Worm (Caenorhabditis elegans): Measurements from ENCODE around the gene K10F12.7.

The K10F12.7 gene

DNA sequence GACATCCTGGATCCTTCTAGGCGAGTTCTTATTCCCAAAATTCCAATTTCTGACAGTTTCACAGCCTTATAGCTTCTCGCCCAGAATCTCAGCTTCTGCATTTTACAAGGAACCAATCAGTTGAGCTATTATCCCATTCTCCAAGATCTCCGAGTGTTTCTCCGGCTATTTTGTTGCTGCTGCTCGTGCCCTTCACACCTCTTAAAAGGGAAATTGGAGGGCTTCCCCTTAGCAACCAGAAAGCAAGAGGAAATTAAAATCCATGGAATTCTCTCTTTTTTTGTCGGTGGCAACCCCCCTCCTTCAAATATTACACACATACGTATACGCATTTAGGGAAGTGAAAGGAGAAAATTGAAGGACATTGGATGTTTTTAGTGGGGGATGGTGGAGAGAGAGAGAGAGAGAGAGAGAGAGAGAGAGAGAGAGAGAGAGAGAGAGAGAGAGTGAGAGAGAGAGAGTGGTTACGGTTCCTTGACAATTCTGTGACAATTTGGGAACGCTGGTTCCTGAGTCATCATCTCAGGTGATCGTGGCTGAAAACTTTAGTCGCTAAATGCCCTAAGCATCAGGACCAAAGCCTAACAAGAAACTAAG, 30.4 kb downstream of the K10F12.7 start:
- TF ChIP-seq unc-62 (GFP tag; optimal IDR thresholded peaks at IDR 0.05): no peak

ce11 chrIII:349511-350165, 32.7 kb downstream of the K10F12.7 start:
- no peak for TF ChIP-seq unc-62 (GFP tag; optimal IDR thresholded peaks at IDR 0.05)

DNA sequence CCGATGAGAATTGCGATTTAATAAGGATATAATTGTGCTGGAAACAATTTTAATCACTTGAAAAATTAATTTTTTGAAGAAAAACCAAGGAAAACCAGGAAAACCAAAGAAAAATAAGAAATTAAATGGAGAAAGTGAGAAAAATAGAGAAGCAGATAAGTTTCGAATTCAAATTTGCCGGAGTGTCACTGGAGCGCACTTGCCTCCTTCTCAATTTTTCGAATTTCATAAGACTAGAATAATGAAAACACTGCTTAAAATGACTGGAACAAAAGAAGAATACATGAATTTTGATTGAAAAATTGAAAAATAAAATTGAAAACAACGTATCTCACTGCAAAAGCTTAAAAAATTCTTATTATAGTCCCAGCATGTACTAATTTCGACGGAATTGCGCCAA, 33.9 kb downstream of the K10F12.7 start:
- no peak for TF ChIP-seq unc-62 (GFP tag; optimal IDR thresholded peaks at IDR 0.05)

DNA sequence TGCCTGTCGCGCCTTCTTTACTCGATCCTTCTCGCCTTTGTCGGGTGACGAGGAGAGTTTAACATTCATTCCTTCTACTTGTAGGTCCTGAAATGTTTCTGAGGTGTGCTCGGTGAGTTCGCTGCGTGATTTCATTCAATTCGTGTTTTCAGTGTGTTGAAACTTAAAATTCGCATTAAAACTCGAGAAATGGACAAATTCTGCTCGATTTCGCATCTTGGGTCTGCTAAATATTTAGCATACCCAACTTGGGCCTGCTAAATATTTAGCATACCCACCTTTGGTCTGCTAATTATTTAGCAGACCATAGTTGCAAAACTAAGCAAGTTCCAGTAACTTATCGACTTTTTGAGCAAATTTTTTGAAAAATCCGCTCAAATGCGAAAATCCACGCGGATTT, 35.0 kb downstream of the K10F12.7 start:
- no peak for TF ChIP-seq unc-62 (GFP tag; optimal IDR thresholded peaks at IDR 0.05)

DNA sequence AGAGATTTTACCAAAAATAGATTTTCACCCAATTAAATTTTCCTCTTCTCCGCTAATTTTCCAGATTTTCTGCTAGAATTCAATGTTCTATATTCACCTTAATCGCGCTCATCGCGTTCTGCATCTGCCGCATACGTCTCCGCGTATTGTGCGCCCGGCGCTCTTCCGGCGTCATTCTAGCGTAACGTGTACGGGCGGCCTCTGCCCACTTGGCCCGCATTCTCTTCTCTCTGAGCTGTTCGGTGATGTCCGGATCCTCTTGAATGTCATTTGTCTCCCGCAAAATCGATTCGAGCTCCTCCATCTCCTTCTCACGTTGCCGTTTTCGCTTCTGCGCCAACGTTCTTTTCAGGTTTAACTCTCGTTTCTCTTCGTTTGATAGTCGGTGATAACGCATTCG, 35.4 kb downstream of the K10F12.7 start:
- no peak for TF ChIP-seq unc-62 (GFP tag; optimal IDR thresholded peaks at IDR 0.05)

ce11 chrIII:345503-345902, 36.9 kb downstream of the K10F12.7 start:
- TF ChIP-seq unc-62 (GFP tag; optimal IDR thresholded peaks at IDR 0.05): no peak

DNA sequence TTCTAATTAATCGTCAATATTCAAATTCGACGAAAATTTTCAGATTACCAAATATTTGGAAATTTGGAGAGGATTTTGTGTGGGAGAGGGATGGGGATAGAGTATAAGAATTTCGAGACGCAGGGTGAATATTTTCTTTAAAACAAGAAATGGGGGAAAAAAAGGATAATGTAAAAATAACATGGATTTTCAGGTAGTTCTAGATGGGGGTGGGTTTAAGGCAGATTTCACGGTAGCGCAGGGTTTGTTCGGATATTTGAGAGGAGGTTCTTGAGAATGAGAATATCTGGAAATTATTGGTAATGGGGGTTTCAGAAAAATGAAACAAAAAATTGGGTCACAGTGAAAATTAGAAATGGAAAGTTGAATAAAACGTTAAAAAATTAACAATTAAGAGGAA, 38.0 kb downstream of the K10F12.7 start:
- TF ChIP-seq unc-62 (GFP tag; optimal IDR thresholded peaks at IDR 0.05): no peak

- no peak for TF ChIP-seq unc-62 (GFP tag; optimal IDR thresholded peaks at IDR 0.05)
These were observed 38.8 kb downstream of the K10F12.7 start for ce11 chrIII:343346-344220.

ce11 chrIII:343141-343345, 39.3 kb downstream of the K10F12.7 start, which contains the start of gene Y50D7A.8:
TSS of gene Y50D7A.8 (minus strand) at chrIII:343241.
- TF ChIP-seq unc-62 (GFP tag; optimal IDR thresholded peaks at IDR 0.05): no peak

Measured in whole organism, dauer.